Worm (Caenorhabditis elegans) whole organism, dauer: ENCODE measurements around the gene attf-3.

Source experiments
- unc-62 ChIP-seq: sonication (generic microtip); optimal IDR thresholded peaks from 2 replicates; lab custom pipeline; 2017; ENCODE audit warnings: missing biosample characterization, missing genetic modification reagents, missing genetic modification characterization

The attf-3 gene

ce11 chrIII:84372-84771 lies 1.8 kb downstream of the attf-3 start:
- TF ChIP-seq unc-62: no peak

ce11 chrIII:72078-72477 lies 14.1 kb downstream of the attf-3 start:
- TF ChIP-seq unc-62: no peak

- TF ChIP-seq unc-62: no peak
These were observed 16.5 kb downstream of the attf-3 start, which contains the start of gene spt-4 for ce11 chrIII:69652-70051. spt-4 (minus strand) TSS chrIII:69752.

ce11 chrIII:67025-67424 lies 19.2 kb downstream of the attf-3 start:
- no peak for TF ChIP-seq unc-62

- no peak for TF ChIP-seq unc-62
These were observed 20.0 kb downstream of the attf-3 start, which contains the start of gene pck-1 for ce11 chrIII:66160-66559. pck-1 (minus strand) TSS chrIII:66260.

- TF ChIP-seq unc-62: no peak
These were observed 20.6 kb downstream of the attf-3 start for ce11 chrIII:65626-65937.

- no peak for TF ChIP-seq unc-62
These were observed 21.2 kb downstream of the attf-3 start for ce11 chrIII:64747-65625.

ce11 chrIII:63584-64316 lies 22.4 kb downstream of the attf-3 start:
- TF ChIP-seq unc-62: no peak

- no peak for TF ChIP-seq unc-62
These were observed 23.8 kb downstream of the attf-3 start for ce11 chrIII:62383-62873.

ce11 chrIII:61045-61444 lies 25.1 kb downstream of the attf-3 start, which contains the start of gene btb-5:
btb-5 (minus strand) TSS chrIII:61145.
- TF ChIP-seq unc-62: no peak

- no peak for TF ChIP-seq unc-62
These were observed 32.5 kb downstream of the attf-3 start for ce11 chrIII:53696-54095.

- no peak for TF ChIP-seq unc-62
These were observed 34.6 kb downstream of the attf-3 start for ce11 chrIII:51622-52021.

- TF ChIP-seq unc-62: no peak
These were observed 35.8 kb downstream of the attf-3 start for ce11 chrIII:50418-50817.

- no peak for TF ChIP-seq unc-62
These were observed 37.1 kb downstream of the attf-3 start for ce11 chrIII:49064-49463.

- no peak for TF ChIP-seq unc-62
These were observed 37.9 kb downstream of the attf-3 start for ce11 chrIII:48329-48728.

ce11 chrIII:42725-43124 lies 43.5 kb downstream of the attf-3 start:
- TF ChIP-seq unc-62: no peak

ce11 chrIII:41484-41883 lies 44.7 kb downstream of the attf-3 start:
- no peak for TF ChIP-seq unc-62
